Fruit fly (Drosophila melanogaster): ENCODE measurements around the gene Try29F.

DNA sequence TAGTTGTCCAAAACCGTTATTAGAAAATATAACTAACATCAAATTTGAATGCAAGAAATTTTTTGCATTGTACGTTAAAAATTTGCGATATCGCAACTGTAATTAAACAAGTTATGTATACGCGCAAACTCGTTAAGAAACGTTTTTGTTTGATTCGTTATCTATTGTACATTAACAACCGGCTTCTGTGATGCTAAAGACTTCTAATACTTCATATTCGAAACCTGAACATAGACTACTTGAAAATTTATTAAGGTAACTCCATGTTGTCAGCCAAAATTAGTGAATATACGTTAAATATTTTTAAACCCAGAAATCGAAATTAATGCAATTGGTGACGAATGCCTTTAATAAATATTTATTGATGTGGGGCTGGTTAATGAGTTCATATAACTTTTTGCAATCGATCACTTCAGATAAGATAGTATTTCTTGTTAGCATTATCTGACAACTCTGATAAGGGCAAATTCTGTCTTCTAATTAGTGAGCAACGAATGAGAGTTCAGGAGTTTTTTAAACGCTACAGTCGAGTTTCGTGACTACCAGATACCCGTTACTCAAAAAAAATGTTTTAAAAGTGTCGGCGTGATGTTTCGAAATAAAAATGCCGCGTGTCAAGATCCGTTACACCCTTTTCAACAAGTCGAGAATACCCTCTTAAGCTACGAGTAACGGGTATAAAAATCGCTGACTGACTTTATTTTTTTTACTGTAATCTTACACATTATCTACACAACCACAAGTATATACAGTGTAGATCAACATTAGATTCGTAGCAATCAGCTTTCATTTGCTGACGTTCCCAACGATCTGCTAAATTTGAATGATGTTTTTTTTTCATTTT lies 45.9 kb upstream of the Try29F start:
- TF ChIP-seq OdsH (GFP tag; optimal IDR thresholded peaks at IDR 0.05) = peak; percentile 67
- TF ChIP-seq CG32264 (GFP tag; optimal IDR thresholded peaks at IDR 0.05) = no peak
- no peak for TF ChIP-seq usp (GFP tag; optimal IDR thresholded peaks at IDR 0.05)
- no peak for TF ChIP-seq dmrt93B (GFP tag; optimal IDR thresholded peaks at IDR 0.05)
- TF ChIP-seq psq (GFP tag; optimal IDR thresholded peaks at IDR 0.05) = peak; percentile 48
- TF ChIP-seq CG9705 (GFP tag; optimal IDR thresholded peaks at IDR 0.05) = no peak
- no peak for TF ChIP-seq jim (GFP tag; optimal IDR thresholded peaks at IDR 0.05)
- TF ChIP-seq Abd-B (GFP tag; optimal IDR thresholded peaks at IDR 0.05) = no peak
- peak; percentile 4 for TF ChIP-seq Hnf4 (GFP tag; optimal IDR thresholded peaks at IDR 0.05)
- TF ChIP-seq Dif (GFP tag; optimal IDR thresholded peaks at IDR 0.05; ENCODE audit: partially characterized antibody) = peak; percentile 81
- TF ChIP-seq Myc (optimal IDR thresholded peaks at IDR 0.05) = no peak

Measured in whole organism, wandering third instar larva.